Fruit fly (Drosophila melanogaster) whole organism, pupa: ENCODE data around the gene dah.

ENCODE experiments used
- CG13204 ChIP-seq: fragments of 200-800 bp; sonication (Bioruptor generic); optimal IDR thresholded peaks from 2 replicates; lab custom pipeline; 2018; ENCODE audit warnings: missing biosample characterization, mild to moderate bottlenecking, missing genetic modification characterization, moderate library complexity
- CG4496 ChIP-seq: fragments of 200-800 bp; sonication (Bioruptor generic); IDR thresholded peaks from 3 replicates; pipeline ENCODE4 v1.3.6; 2022; ENCODE audit warnings: missing biosample characterization, missing genetic modification characterization
- CG8159 ChIP-seq: fragments of 200-800 bp; sonication (Bioruptor generic); optimal IDR thresholded peaks from 3 replicates; lab custom pipeline; 2018; ENCODE audit warnings: missing biosample characterization, mild to moderate bottlenecking, missing genetic modification characterization, moderate library complexity
- EcR ChIP-seq: fragments of 200-800 bp; sonication (Bioruptor generic); optimal IDR thresholded peaks from 3 replicates; lab custom pipeline; 2019; ENCODE audit warnings: missing biosample characterization, missing genetic modification characterization, mild to moderate bottlenecking, moderate library complexity, missing genetic modification reagents

DNA sequence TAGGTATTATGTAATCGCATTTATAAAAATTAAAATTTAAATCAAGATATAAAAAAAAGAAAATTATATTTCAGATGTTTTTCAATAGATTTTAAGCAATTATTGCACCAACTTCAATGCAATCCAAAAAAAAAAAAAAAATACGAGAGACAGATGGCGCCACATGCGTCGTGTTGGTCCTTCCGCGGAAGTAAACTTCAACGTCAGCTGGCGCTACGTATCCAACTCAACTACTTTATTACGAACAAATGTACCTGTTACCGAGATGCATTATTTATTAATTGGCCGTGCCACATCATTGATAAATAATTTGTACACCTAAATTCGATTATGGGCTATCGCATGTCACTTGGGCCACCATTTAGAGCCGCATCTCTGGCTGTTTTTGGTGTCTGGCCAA, 25.5 kb downstream of the dah start:
- no peak for TF ChIP-seq CG13204 (GFP tag; lab: Kevin White, UChicago)
- TF ChIP-seq CG4496 (GFP tag; lab: Robert Waterston, UW), result no peak
- no peak for TF ChIP-seq CG8159 (tag; lab: Kevin White, UChicago)
- TF ChIP-seq EcR, result no peak
